Worm (Caenorhabditis elegans) whole organism, L4 larva: ENCODE measurements around the gene ZK1098.9.
A peak's percentile ranks its signal among the peaks of the same experiment; 100 is the strongest.

Experiments used
- R02D3.7 ChIP-seq: fragments of 150-350 bp; sonication (generic microtip); optimal IDR thresholded peaks from 3 replicates; lab custom pipeline; 2014; ENCODE audit warnings: missing biosample characterization, missing genetic modification characterization
- T20F7.1 ChIP-seq: fragments of 200-800 bp; sonication (Bioruptor generic); optimal IDR thresholded peaks from 2 replicates; lab custom pipeline; 2018; ENCODE audit warnings: mild to moderate bottlenecking, missing genetic modification characterization, missing compliant biosample characterization
- Y105C5A.15 ChIP-seq: fragments of 200-800 bp; sonication (Bioruptor generic); IDR thresholded peaks from 2 replicates; pipeline ENCODE4 v1.3.6; 2022; ENCODE audit warnings: missing genetic modification characterization, missing compliant biosample characterization
- Y48G9A.11 ChIP-seq: fragments of 200-800 bp; sonication (Bioruptor generic); IDR thresholded peaks from 2 replicates; pipeline ENCODE4 v1.3.6; 2022; ENCODE audit warnings: missing genetic modification reagents, missing genetic modification characterization, missing compliant biosample characterization
- ZK546.5 ChIP-seq, 2 experiments: sonication (generic microtip); optimal IDR thresholded peaks; 2 replicates each; lab custom pipeline; 2017; ENCODE audit warnings: missing biosample characterization in 2 of 2, missing genetic modification characterization in 2 of 2
- aha-1 ChIP-seq: fragments of 150-350 bp; peaks from one replicate; lab custom pipeline; 2014; ENCODE audit warnings: missing biosample characterization, missing genetic modification characterization
- attf-4 ChIP-seq: sonication (generic microtip); optimal IDR thresholded peaks from 3 replicates; lab custom pipeline; 2017; ENCODE audit warnings: missing biosample characterization, missing genetic modification characterization
- ceh-32 ChIP-seq: sonication (generic microtip); optimal IDR thresholded peaks from 2 replicates; lab custom pipeline; 2016; ENCODE audit warnings: mild to moderate bottlenecking, missing genetic modification characterization, missing compliant biosample characterization; ENCODE audit not compliant: poor library complexity
- ces-1 ChIP-seq: fragments of 150-350 bp; sonication (generic microtip); optimal IDR thresholded peaks from 4 replicates; lab custom pipeline; 2014; ENCODE audit warnings: missing biosample characterization, missing genetic modification reagents, missing genetic modification characterization
- daf-12 ChIP-seq: fragments of 150-350 bp; optimal IDR thresholded peaks from 2 replicates; lab custom pipeline; 2014; ENCODE audit warnings: missing biosample characterization, missing genetic modification reagents, missing genetic modification characterization
- daf-19 ChIP-seq: fragments of 200-800 bp; sonication (Bioruptor generic); conservative IDR thresholded peaks from 2 replicates; pipeline ENCODE4 v1.3.6; 2022; ENCODE audit warnings: missing genetic modification characterization, missing compliant biosample characterization
- daf-8 ChIP-seq: fragments of 200-800 bp; sonication (Bioruptor generic); IDR thresholded peaks from 2 replicates; pipeline ENCODE4 v1.3.6; 2022; ENCODE audit warnings: missing genetic modification characterization, missing compliant biosample characterization
- egl-27 ChIP-seq: sonication (generic microtip); optimal IDR thresholded peaks from 3 replicates; lab custom pipeline; 2017; ENCODE audit warnings: missing biosample characterization, missing genetic modification reagents, missing genetic modification characterization
- egl-43 ChIP-seq: fragments of 200-800 bp; sonication (Bioruptor generic); IDR thresholded peaks from 2 replicates; pipeline ENCODE4 v1.3.6; 2022; ENCODE audit warnings: missing genetic modification reagents, missing genetic modification characterization, missing compliant biosample characterization
- gei-8 ChIP-seq: fragments of 200-800 bp; sonication (Bioruptor generic); optimal IDR thresholded peaks from 2 replicates; lab custom pipeline; 2018; ENCODE audit warnings: mild to moderate bottlenecking, missing genetic modification characterization, missing compliant biosample characterization
- hif-1 ChIP-seq, 2 experiments: sonication (generic microtip); optimal IDR thresholded peaks; 2 replicates each; lab custom pipeline; 2016 to 2017; ENCODE audit warnings: missing compliant biosample characterization in 2 of 2, missing genetic modification characterization in 2 of 2, missing genetic modification reagents in 2 of 2, missing genotype in 2 of 2, mild to moderate bottlenecking in 1 of 2
- hlh-11 ChIP-seq: fragments of 200-800 bp; sonication (Bioruptor generic); optimal IDR thresholded peaks from 2 replicates; lab custom pipeline; 2018; ENCODE audit warnings: mild to moderate bottlenecking, missing genetic modification characterization, missing compliant biosample characterization
- hmg-1.1 ChIP-seq: fragments of 200-800 bp; sonication (Bioruptor generic); IDR thresholded peaks from 2 replicates; pipeline ENCODE4 v1.3.6; 2022; ENCODE audit warnings: missing genetic modification reagents, missing genetic modification characterization, missing compliant biosample characterization
- lin-1 ChIP-seq: fragments of 200-800 bp; sonication (Bioruptor generic); IDR thresholded peaks from 2 replicates; pipeline ENCODE4 v1.3.6; 2022; ENCODE audit warnings: missing genetic modification reagents, missing genetic modification characterization, missing compliant biosample characterization
- lin-13 ChIP-seq: fragments of 150-350 bp; optimal IDR thresholded peaks from 2 replicates; lab custom pipeline; 2014; ENCODE audit warnings: missing biosample characterization, missing genetic modification reagents, missing genetic modification characterization
- lin-38 ChIP-seq: fragments of 200-800 bp; sonication (Bioruptor generic); IDR thresholded peaks from 2 replicates; pipeline ENCODE4 v1.3.6; 2022; ENCODE audit warnings: missing genetic modification reagents, missing genetic modification characterization, missing compliant biosample characterization
- lin-39 ChIP-seq: fragments of 150-350 bp; optimal IDR thresholded peaks from 2 replicates; lab custom pipeline; 2014; ENCODE audit warnings: missing biosample characterization, missing genetic modification reagents, missing genetic modification characterization
- lir-3 ChIP-seq: sonication (generic microtip); optimal IDR thresholded peaks from 2 replicates; lab custom pipeline; 2016; ENCODE audit warnings: mild to moderate bottlenecking, missing genetic modification characterization, missing compliant biosample characterization
- mxl-2 ChIP-seq: fragments of 200-800 bp; sonication (Bioruptor generic); conservative IDR thresholded peaks from 2 replicates; pipeline ENCODE4 v1.3.6; 2022; ENCODE audit warnings: missing genetic modification reagents, missing genetic modification characterization, missing compliant biosample characterization
- nhr-10 ChIP-seq: fragments of 150-350 bp; optimal IDR thresholded peaks from 2 replicates; lab custom pipeline; 2014; ENCODE audit warnings: missing biosample characterization, missing genetic modification characterization
- nhr-102 ChIP-seq: sonication (generic microtip); optimal IDR thresholded peaks from 2 replicates; lab custom pipeline; 2016; ENCODE audit warnings: mild to moderate bottlenecking, missing genetic modification characterization, moderate library complexity, missing compliant biosample characterization
- nhr-237 ChIP-seq: sonication (generic microtip); optimal IDR thresholded peaks from 2 replicates; lab custom pipeline; 2017; ENCODE audit warnings: missing biosample characterization, missing genetic modification characterization
- nhr-28 ChIP-seq: fragments of 150-350 bp; optimal IDR thresholded peaks from 2 replicates; lab custom pipeline; 2014; ENCODE audit warnings: missing biosample characterization, missing genetic modification characterization
- nhr-41 ChIP-seq: fragments of 200-800 bp; sonication (Bioruptor generic); IDR thresholded peaks from 2 replicates; pipeline ENCODE4 v1.3.6; 2022; ENCODE audit warnings: missing genetic modification reagents, missing genetic modification characterization, missing compliant biosample characterization
- nhr-42 ChIP-seq: fragments of 200-800 bp; sonication (Bioruptor generic); IDR thresholded peaks from 2 replicates; pipeline ENCODE4 v1.3.6; 2022; ENCODE audit warnings: missing genetic modification characterization, missing compliant biosample characterization
- nhr-48 ChIP-seq: sonication (generic microtip); optimal IDR thresholded peaks from 2 replicates; lab custom pipeline; 2016; ENCODE audit warnings: mild to moderate bottlenecking, missing genetic modification characterization, missing compliant biosample characterization
- nhr-6 ChIP-seq: fragments of 150-350 bp; optimal IDR thresholded peaks from 2 replicates; lab custom pipeline; 2014; ENCODE audit warnings: missing biosample characterization, missing genetic modification characterization
- nhr-76 ChIP-seq: fragments of 150-350 bp; optimal IDR thresholded peaks from 2 replicates; lab custom pipeline; 2014; ENCODE audit warnings: missing biosample characterization, missing genetic modification characterization
- nhr-77 ChIP-seq: fragments of 150-350 bp; optimal IDR thresholded peaks from 2 replicates; lab custom pipeline; 2014; ENCODE audit warnings: missing biosample characterization, missing genetic modification characterization
- pqm-1 ChIP-seq: sonication (generic microtip); optimal IDR thresholded peaks from 2 replicates; lab custom pipeline; 2017; ENCODE audit warnings: missing biosample characterization, missing genetic modification characterization
- snpc-4 ChIP-seq: fragments of 150-350 bp; optimal IDR thresholded peaks from 2 replicates; lab custom pipeline; 2014; ENCODE audit warnings: missing biosample characterization, missing genetic modification characterization
- spr-1 ChIP-seq: sonication (generic microtip); optimal IDR thresholded peaks from 2 replicates; lab custom pipeline; 2016; ENCODE audit warnings: mild to moderate bottlenecking, missing genetic modification characterization, missing compliant biosample characterization
- unc-62 ChIP-seq, 3 experiments: fragments of 150-350 bp in 1 of 3; sonication (generic microtip); optimal IDR thresholded peaks in 2 of 3; peaks in 1 of 3; 1 replicate in 1 of 3; 2 replicates in 2 of 3; lab custom pipeline; 2014 to 2017; ENCODE audit warnings: missing biosample characterization in 3 of 3, missing genetic modification characterization in 3 of 3, missing genetic modification reagents in 3 of 3, missing genotype in 1 of 3
- zag-1 ChIP-seq: fragments of 150-350 bp; optimal IDR thresholded peaks from 2 replicates; lab custom pipeline; 2014; ENCODE audit warnings: missing biosample characterization, missing genetic modification characterization
- zip-2 ChIP-seq: fragments of 150-350 bp; optimal IDR thresholded peaks from 2 replicates; lab custom pipeline; 2014; ENCODE audit warnings: missing biosample characterization, missing genetic modification characterization

The ZK1098.9 gene

DNA sequence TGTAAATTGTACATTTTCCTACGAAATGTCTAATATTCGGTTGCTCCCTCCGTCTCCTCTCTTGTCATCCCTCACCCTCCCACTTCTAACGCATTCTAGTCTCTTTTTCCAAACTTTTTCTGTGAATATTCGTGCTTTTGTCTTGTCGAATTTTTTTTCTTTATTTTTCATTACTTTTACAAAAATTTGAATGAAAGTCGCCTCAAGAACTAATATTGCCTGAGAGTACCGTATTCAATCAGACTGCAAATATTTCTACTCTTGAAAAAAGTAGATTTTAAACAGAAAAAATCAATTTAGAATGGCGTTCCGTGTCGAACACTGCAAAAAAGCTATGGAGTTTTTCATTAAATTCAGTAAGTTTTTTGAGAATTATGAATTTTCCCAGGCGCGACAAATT is 12.1 kb downstream of the ZK1098.9 start, which contains the start of gene ZK1098.11:
ZK1098.11 (plus strand) TSS at position 301 of the 400 bp plus-strand sequence.
- TF ChIP-seq snpc-4 (tag; lab: Kevin White, UChicago) (no peak), egl-43 (no peak), Y48G9A.11 (GFP tag; lab: Robert Waterston, UW) (no peak), hlh-11 (tag; lab: Kevin White, UChicago) (no peak), nhr-76 (tag; lab: Kevin White, UChicago) (no peak), lir-3 (tag; lab: Kevin White, UChicago) (no peak), daf-19 (GFP tag; lab: Robert Waterston, UW) (no peak), hmg-1.1 (GFP tag; lab: Robert Waterston, UW) (no peak), nhr-6 (tag; lab: Kevin White, UChicago) (no peak), nhr-102 (tag; lab: Kevin White, UChicago) (no peak), daf-8 (no peak), nhr-41 (GFP tag; lab: Robert Waterston, UW) (no peak), gei-8 (no peak), pqm-1 (no peak), zip-2 (no peak), R02D3.7 (no peak), nhr-77 (tag; lab: Kevin White, UChicago) (no peak), mxl-2 (no peak)

DNA sequence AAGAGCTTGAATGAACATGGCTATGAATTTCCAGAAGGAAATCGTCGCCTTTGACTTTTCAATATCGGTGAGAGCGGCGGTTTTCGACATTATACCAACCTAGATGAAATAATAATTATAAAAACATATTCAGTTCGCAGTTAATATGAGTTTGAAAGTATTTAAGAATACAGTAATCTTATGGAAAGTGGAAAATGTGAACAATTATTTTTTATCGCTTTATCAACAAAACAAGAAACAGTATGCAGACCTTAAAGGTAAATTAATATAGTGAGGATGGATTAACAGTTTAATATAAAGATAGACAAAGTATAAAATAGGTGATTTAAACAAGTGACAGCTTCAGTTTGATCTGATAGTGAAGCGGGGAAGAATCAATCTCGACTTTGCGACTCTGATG is 14.2 kb downstream of the ZK1098.9 start, which contains the start of gene C48B4.6:
C48B4.6 (minus strand) TSS at position 101 of the 400 bp plus-strand sequence.
- no peak for TF ChIP-seq mxl-2
- TF ChIP-seq lin-13 (GFP tag; lab: Kevin White, UChicago) = no peak
- no peak for TF ChIP-seq nhr-237 (tag; lab: Kevin White, UChicago)
- TF ChIP-seq nhr-48 (tag; lab: Kevin White, UChicago) = no peak
- no peak for TF ChIP-seq attf-4 (tag; lab: Kevin White, UChicago)
- no peak for TF ChIP-seq ZK546.5 (tag; optimal IDR thresholded peaks at IDR 0.05; lab: Kevin White, UChicago)
- TF ChIP-seq zag-1 (tag; lab: Kevin White, UChicago) = no peak
- no peak for TF ChIP-seq unc-62 (GFP tag; optimal IDR thresholded peaks at IDR 0.05 in 1 of 2; lab: Kevin White, UChicago)
- no peak for TF ChIP-seq unc-62 (tag; optimal IDR thresholded peaks at IDR 0.05; lab: Kevin White, UChicago)
- no peak for TF ChIP-seq daf-19 (GFP tag; lab: Robert Waterston, UW)
- no peak for TF ChIP-seq egl-27 (tag; lab: Kevin White, UChicago)
- TF ChIP-seq hlh-11 (tag; lab: Kevin White, UChicago) = no peak
- no peak for TF ChIP-seq ceh-32
- TF ChIP-seq nhr-10 (tag; lab: Kevin White, UChicago) = no peak
- no peak for TF ChIP-seq daf-12 (tag; lab: Kevin White, UChicago)
- TF ChIP-seq nhr-42 = no peak
- TF ChIP-seq ces-1 = no peak

DNA sequence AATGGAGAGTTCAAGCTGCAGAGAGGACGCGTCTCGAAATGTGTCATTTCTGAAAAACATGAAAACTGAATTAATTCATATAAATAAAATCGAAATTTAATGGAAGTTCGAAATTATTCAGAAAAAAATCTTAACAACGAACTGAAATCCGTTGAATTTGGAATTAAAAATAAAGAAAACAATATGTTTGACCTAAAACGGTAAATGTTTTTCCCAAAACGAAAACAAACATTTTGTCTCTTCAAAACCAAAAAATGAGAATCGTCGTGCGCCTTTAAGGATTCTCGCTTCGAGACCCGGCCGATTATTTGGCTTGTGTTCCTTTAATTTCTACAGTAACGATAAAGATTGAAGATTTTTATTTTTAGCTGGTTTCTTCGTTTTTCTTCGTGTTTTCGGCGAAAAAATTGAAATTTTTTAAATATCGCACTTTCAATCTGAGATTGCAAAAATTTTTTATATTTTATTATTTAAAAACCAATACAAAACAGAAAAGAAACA is 15.2 kb downstream of the ZK1098.9 start, which contains the start of gene C48B4.7:
C48B4.7 (minus strand) TSS at position 51 of the 501 bp plus-strand sequence.
- 0 out of 2 replicates have a peak, but pooled peaks have one; percentile 24 for TF ChIP-seq lin-38 (GFP tag; lab: Robert Waterston, UW)
- no peak for TF ChIP-seq lin-1 (GFP tag; lab: Robert Waterston, UW)

DNA sequence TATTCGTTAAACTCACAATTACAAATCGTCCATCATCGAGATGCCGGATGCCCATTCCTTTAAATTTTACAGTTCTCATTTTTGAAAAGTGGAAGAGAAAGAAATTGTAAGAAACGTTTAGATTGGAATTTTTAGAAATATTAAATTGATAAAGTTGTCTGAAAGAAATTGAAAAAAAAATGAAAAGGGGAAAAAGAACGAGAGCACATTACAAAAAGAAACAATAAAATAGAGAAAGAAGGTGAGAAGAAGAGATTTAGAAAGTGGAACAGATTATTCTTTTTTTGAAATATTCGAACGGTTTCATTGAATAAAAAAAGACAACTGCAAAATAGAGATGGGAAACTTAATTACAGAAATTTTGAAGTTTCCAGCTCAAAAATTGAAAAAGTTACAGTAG is 16.9 kb downstream of the ZK1098.9 start, which contains the start of gene C48B4.8:
C48B4.8 (minus strand) TSS at position 101 of the 400 bp plus-strand sequence.
- TF ChIP-seq T20F7.1 (GFP tag; lab: Kevin White, UChicago) (no peak), nhr-77 (tag; lab: Kevin White, UChicago) (no peak), ces-1 (no peak), daf-8 (no peak), lin-13 (GFP tag; lab: Kevin White, UChicago) (no peak), lin-39 (tag; lab: Kevin White, UChicago) (no peak), hif-1 (tag; optimal IDR thresholded peaks at IDR 0.05; lab: Kevin White, UChicago) (no peak), spr-1 (tag; lab: Kevin White, UChicago) (no peak), Y48G9A.11 (GFP tag; lab: Robert Waterston, UW) (no peak), Y105C5A.15 (GFP tag; lab: Robert Waterston, UW) (no peak), aha-1 (tag; lab: Kevin White, UChicago) (no peak), nhr-28 (tag; lab: Kevin White, UChicago) (no peak)
